Worm (Caenorhabditis elegans): Measurements from ENCODE around the gene lido-1.

- TF ChIP-seq flt-1 (GFP tag; IDR thresholded peaks at IDR 0.05) (no peak), tbx-37 (GFP tag; conservative IDR thresholded peaks at IDR 0.05) (no peak), ama-1 (optimal IDR thresholded peaks at IDR 0.05) (no peak), ceh-36 (tag; optimal IDR thresholded peaks at IDR 0.05) (no peak), pes-1 (GFP tag; IDR thresholded peaks at IDR 0.05) (no peak)
Measured at ce11 chrX:17058340-17058739, 38.0 kb downstream of the lido-1 start.

Data from whole organism, early embryonic.